Worm (Caenorhabditis elegans): ENCODE measurements around the gene ZK688.10.

- TF ChIP-seq ama-1 (optimal IDR thresholded peaks at IDR 0.05): no peak
- TF ChIP-seq efl-1 (optimal IDR thresholded peaks at IDR 0.05): no peak
- no peak for TF ChIP-seq efl-1 (GFP tag; optimal IDR thresholded peaks at IDR 0.05 in 1 of 2)
- TF ChIP-seq fos-1 (tag; optimal IDR thresholded peaks at IDR 0.05): no peak
- no peak for TF ChIP-seq elt-2 (tag; optimal IDR thresholded peaks at IDR 0.05)
- TF ChIP-seq nhr-77 (tag; optimal IDR thresholded peaks at IDR 0.05): no peak
- no peak for TF ChIP-seq lir-3 (tag; optimal IDR thresholded peaks at IDR 0.05; ENCODE audit: poor library complexity)
- TF ChIP-seq nhr-237 (tag; optimal IDR thresholded peaks at IDR 0.05): no peak
- no peak for TF ChIP-seq fkh-10 (GFP tag; optimal IDR thresholded peaks at IDR 0.05)
- TF ChIP-seq unc-30 (tag; optimal IDR thresholded peaks at IDR 0.05): no peak
Observed at ce11 chrIII:7857142-7857541, 39.7 kb downstream of the ZK688.10 start, which contains the start of gene tag-307.

Data from whole organism, L1 larva.